Fruit fly (Drosophila melanogaster): ENCODE data around the gene kto.

The kto gene

DNA sequence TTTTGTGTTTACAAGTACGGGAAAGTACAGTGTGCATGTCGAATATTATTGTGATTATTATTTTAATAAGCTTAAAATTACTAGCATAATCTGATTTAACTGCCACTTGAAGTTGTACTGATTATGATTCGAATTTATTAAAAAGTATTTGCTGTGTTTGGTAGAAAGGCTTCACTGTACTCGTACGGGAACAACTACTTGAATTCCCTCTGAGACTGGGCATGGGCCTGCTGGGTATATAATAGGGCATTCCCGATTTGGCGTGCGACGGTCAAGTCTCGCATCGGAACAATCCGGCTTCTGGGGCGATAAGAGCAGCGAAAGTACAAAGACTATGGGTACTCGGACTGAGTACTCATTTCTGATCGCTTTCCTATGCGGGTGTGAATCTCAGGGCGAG is 33.3 kb downstream of the kto start:
- TF ChIP-seq noc (tag; optimal IDR thresholded peaks at IDR 0.05), result no peak

DNA sequence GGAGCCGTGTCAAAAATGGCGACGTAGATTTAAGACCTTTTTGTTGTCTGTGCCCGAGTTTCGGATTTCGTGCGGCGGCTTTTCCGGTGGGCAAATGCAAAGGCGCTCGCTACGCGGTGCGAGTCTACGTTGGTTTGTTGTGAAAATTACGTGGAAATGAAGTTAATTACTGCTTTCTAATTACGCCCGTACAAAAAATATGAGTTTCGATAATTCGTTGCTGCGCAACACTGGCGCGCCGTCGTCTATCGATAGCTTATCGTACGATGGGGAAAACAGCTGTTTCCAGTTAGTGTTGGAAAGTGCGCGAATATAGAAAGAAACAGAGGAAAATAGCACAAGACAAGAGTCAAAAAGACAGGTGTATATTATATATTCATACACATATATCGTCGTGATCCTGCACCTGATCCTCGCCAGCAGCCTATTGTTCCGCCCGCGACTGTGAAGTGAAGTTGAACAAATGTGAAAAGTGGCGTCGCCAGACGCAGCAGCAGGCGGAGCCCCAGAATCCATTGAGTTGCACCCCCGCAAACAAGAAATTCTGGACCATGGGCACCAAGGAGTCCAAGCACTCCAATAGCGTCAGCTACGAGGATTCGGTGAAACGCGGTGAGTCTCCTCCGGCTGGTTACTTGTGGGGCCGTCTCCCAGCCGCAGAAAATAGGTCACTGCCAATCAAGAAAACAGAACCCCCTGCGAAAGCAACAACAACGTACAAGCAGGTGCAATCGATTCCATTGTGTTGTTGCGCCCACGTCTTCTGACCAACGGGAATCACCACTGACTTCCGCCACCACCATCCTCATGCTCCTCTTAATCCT is 34.6 kb downstream of the kto start, which contains the start of the genes Rab8 and Usp32:
Rab8 (minus strand) TSS at position 236 of the 824 bp plus-strand sequence.
Usp32 (plus strand) TSS at position 297 of the 824 bp plus-strand sequence.
- peak; percentile 74 for TF ChIP-seq noc (tag; optimal IDR thresholded peaks at IDR 0.05)

DNA sequence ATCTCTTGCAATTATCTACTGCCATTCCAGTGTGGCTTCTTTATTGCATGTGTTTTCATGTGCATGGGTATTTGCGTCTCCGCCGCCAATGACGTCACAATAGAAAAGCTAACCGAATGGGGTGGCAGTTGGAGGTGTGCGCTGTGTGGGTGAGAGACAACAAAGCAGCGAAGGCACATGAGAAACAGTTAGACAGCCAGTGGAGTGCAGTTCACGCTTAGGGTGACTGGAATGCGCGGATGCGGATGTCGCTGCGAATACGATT is 35.2 kb downstream of the kto start:
- no peak for TF ChIP-seq noc (tag; optimal IDR thresholded peaks at IDR 0.05)

DNA sequence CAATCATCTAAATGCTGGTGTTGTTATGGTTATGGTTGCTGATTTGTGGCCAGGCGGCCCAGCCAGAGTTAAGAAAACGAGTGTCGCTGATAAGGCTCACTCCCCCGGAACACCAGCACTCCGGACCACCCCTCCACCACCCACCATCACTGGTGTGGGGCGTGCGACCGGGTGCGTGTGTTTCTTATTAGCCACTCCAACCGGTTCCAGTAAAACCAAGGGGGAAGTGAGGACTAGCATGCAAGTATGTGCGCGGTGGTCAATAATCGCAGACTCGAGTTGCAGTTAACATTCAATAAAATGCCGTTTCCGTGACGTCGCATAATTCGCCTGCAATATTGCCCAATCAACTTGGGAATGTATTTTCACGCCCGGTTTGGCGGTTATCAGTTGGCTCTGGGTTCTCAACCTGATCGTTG is 36.1 kb downstream of the kto start:
- peak; percentile 35 for TF ChIP-seq noc (tag; optimal IDR thresholded peaks at IDR 0.05)

- no peak for TF ChIP-seq noc (tag; optimal IDR thresholded peaks at IDR 0.05)
Observed at dm6 chr3L:19873488-19873887, 37.1 kb downstream of the kto start.
